Worm (Caenorhabditis elegans): ENCODE measurements around the gene ndua-5.

The ndua-5 gene

ce11 chrIV:9520629-9521028 lies 4.1 kb downstream of the ndua-5 start:
- TF ChIP-seq efl-1 (optimal IDR thresholded peaks at IDR 0.05) (no peak), efl-1 (GFP tag; optimal IDR thresholded peaks at IDR 0.05 in 1 of 2) (peak in 1 of 2 experiments; percentile 68), ceh-8 (GFP tag; optimal IDR thresholded peaks at IDR 0.05) (no peak), dsc-1 (tag; optimal IDR thresholded peaks at IDR 0.05) (peak; percentile 88), pax-3 (tag; optimal IDR thresholded peaks at IDR 0.05) (peak; percentile 41), mep-1 (tag; optimal IDR thresholded peaks at IDR 0.05) (no peak), ces-1 (GFP tag; optimal IDR thresholded peaks at IDR 0.05) (no peak), nhr-12 (tag; optimal IDR thresholded peaks at IDR 0.05) (no peak), unc-130 (tag; optimal IDR thresholded peaks at IDR 0.05) (no peak), ets-5 (GFP tag; IDR thresholded peaks at IDR 0.05) (no peak), C16A3.4 (tag; optimal IDR thresholded peaks at IDR 0.05) (no peak), Y116A8C.19 (tag; optimal IDR thresholded peaks at IDR 0.05; ENCODE audit: borderline replicate concordance) (no peak)

ce11 chrIV:9518608-9519007 lies 6.1 kb downstream of the ndua-5 start, which contains the start of gene nlp-35:
Gene nlp-35 (minus strand): TSS chrIV:9518926.
- TF ChIP-seq tlp-1 (tag; optimal IDR thresholded peaks at IDR 0.05): no peak

DNA sequence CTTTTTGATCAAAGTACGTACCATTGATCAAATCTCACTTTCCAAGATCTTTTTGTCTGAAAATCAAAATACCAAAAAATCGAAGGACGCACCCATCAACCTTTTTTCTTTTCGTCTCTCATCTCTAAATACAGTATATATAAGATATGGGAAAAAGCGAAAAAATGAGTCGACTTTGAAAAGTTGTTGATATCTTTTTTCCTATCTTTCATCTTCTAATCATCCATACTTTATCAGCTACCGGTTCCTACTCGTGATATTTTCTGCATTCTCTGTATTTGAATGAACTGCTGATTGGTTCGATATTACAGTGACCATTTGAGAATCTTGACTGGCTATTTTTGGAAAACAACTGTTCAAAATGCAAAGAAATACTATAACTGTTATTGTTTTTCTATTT lies 7.9 kb downstream of the ndua-5 start, which contains the start of gene C33A12.19:
Gene C33A12.19 (plus strand): TSS at position 169 of the 400 bp plus-strand sequence.
- TF ChIP-seq nhr-90 (tag; optimal IDR thresholded peaks at IDR 0.05; ENCODE audit: poor library complexity) (peak; percentile 49), vab-15 (tag; optimal IDR thresholded peaks at IDR 0.05) (no peak), lin-15B (tag; optimal IDR thresholded peaks at IDR 0.05) (no peak), nhr-85 (tag) (peak; percentile 83), elt-2 (tag; optimal IDR thresholded peaks at IDR 0.05) (peak; percentile 44), C04F5.9 (tag; optimal IDR thresholded peaks at IDR 0.05) (no peak), blmp-1 (tag; optimal IDR thresholded peaks at IDR 0.05) (peak; percentile 65), nhr-19 (GFP tag; conservative IDR thresholded peaks at IDR 0.05) (peak; percentile 41), nhr-20 (tag; optimal IDR thresholded peaks at IDR 0.05) (peak; percentile 75), irx-1 (tag; optimal IDR thresholded peaks at IDR 0.05) (no peak), mep-1 (tag; optimal IDR thresholded peaks at IDR 0.05) (peak; percentile 17), C16A3.4 (tag; optimal IDR thresholded peaks at IDR 0.05) (peak; percentile 3), ama-1 (optimal IDR thresholded peaks at IDR 0.05) (no peak), pax-3 (tag; optimal IDR thresholded peaks at IDR 0.05) (no peak), isw-1 (GFP tag; IDR thresholded peaks at IDR 0.05) (no peak), nhr-71 (tag; optimal IDR thresholded peaks at IDR 0.05) (peak; percentile 66), lin-35 (GFP tag; optimal IDR thresholded peaks at IDR 0.05) (peak in 1 of 2 experiments; percentile 50), tbx-2 (tag; optimal IDR thresholded peaks at IDR 0.05) (peak; percentile 28), elt-3 (tag; optimal IDR thresholded peaks at IDR 0.05) (peak in 5 of 6 experiments; percentile 38 to 75 (median 62)), mab-9 (GFP tag; IDR thresholded peaks at IDR 0.05) (no peak), snu-23 (GFP tag; optimal IDR thresholded peaks at IDR 0.05) (peak; percentile 46), lin-13 (GFP tag; optimal IDR thresholded peaks at IDR 0.05) (no peak), lsy-2 (tag; optimal IDR thresholded peaks at IDR 0.05) (peak; percentile 20 to 70), lin-14 (GFP tag; optimal IDR thresholded peaks at IDR 0.05) (peak; percentile 68), grh-1 (GFP tag; IDR thresholded peaks at IDR 0.05) (peak; percentile 57), hlh-17 (GFP tag; optimal IDR thresholded peaks at IDR 0.05; ENCODE audit: borderline replicate concordance) (no peak), sptf-1 (tag; optimal IDR thresholded peaks at IDR 0.05) (no peak), efl-1 (optimal IDR thresholded peaks at IDR 0.05) (no peak), efl-1 (GFP tag; optimal IDR thresholded peaks at IDR 0.05 in 1 of 2) (peak in 1 of 2 experiments; percentile 90), ztf-11 (tag; optimal IDR thresholded peaks at IDR 0.05) (no peak)

DNA sequence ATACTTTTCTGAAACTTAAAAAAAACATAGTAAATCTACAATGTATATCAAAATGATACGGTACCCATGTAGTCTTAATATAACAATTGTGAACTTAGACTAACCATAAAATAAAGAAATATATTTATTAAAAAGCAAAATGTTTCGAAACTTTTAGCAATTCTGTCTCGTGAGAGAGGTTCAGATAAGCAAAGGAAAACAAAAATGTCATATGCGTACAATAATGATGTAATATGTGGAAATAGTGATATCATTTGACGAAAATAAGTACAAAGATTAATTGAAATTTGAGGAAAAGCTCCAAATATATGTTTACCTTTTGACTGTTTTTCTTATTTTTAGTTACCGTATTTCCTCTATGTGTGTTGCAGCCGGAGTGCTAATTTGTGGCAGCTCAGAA lies 10.6 kb downstream of the ndua-5 start:
- TF ChIP-seq elt-2 (tag; optimal IDR thresholded peaks at IDR 0.05) (peak; percentile 47), skn-1 (tag; optimal IDR thresholded peaks at IDR 0.05) (peak; percentile 54), nhr-71 (tag; optimal IDR thresholded peaks at IDR 0.05) (peak; percentile 11), mab-9 (GFP tag; IDR thresholded peaks at IDR 0.05) (no peak), lin-35 (GFP tag; optimal IDR thresholded peaks at IDR 0.05) (no peak), nhr-85 (tag) (peak; percentile 44)

Measured in whole organism, L1 larva.